Worm (Caenorhabditis elegans) whole organism, L2 larva: ENCODE measurements around the gene cts-1.

Source experiments
- R02D3.7 ChIP-seq: fragments of 150-350 bp; optimal IDR thresholded peaks from 2 replicates; lab custom pipeline; 2014; ENCODE audit warnings: missing biosample characterization, missing genetic modification characterization
- ZK546.5 ChIP-seq: sonication (generic microtip); optimal IDR thresholded peaks from 2 replicates; lab custom pipeline; 2017; ENCODE audit warnings: missing biosample characterization, missing genetic modification characterization
- blmp-1 ChIP-seq: sonication (generic microtip); optimal IDR thresholded peaks from 2 replicates; lab custom pipeline; 2017; ENCODE audit warnings: missing genetic modification characterization, mild to moderate bottlenecking, missing compliant biosample characterization, antibody characterized with exemption, moderate library complexity; ENCODE audit not compliant: insufficient read depth
- ceh-16 ChIP-seq: fragments of 150-350 bp; optimal IDR thresholded peaks from 2 replicates; lab custom pipeline; 2014; ENCODE audit warnings: missing biosample characterization, missing genetic modification characterization
- lsy-2 ChIP-seq, 2 experiments: fragments of 150-350 bp in 1 of 2; sonication (generic microtip) in 1 of 2; optimal IDR thresholded peaks; 2 replicates each; lab custom pipeline; 2014 to 2017; ENCODE audit warnings: missing biosample characterization in 2 of 2, missing genetic modification characterization in 2 of 2
- nhr-237 ChIP-seq: fragments of 150-350 bp; optimal IDR thresholded peaks from 2 replicates; lab custom pipeline; 2014; ENCODE audit warnings: missing biosample characterization, missing genetic modification characterization
- skn-1 ChIP-seq: sonication (generic microtip); optimal IDR thresholded peaks from 2 replicates; lab custom pipeline; 2017; ENCODE audit warnings: missing biosample characterization, missing genetic modification characterization
- snpc-4 ChIP-seq: fragments of 150-350 bp; optimal IDR thresholded peaks from 2 replicates; lab custom pipeline; 2014; ENCODE audit warnings: missing biosample characterization, missing genetic modification characterization
- unc-39 ChIP-seq: fragments of 150-350 bp; optimal IDR thresholded peaks from 2 replicates; lab custom pipeline; 2014; ENCODE audit warnings: missing biosample characterization, missing genetic modification characterization
- ztf-4 ChIP-seq: fragments of 150-350 bp; optimal IDR thresholded peaks from 2 replicates; lab custom pipeline; 2014; ENCODE audit warnings: missing biosample characterization, missing genetic modification characterization

ce11 chrIII:10202894-10203871 is 13.3 kb downstream of the cts-1 start, which contains the start of gene chc-1:
- TF ChIP-seq nhr-237 (tag; lab: Kevin White, UChicago) (no peak), lsy-2 (tag; optimal IDR thresholded peaks at IDR 0.05; lab: Kevin White, UChicago) (peak in 1 of 2 experiments; percentile 31), R02D3.7 (no peak), snpc-4 (tag; lab: Kevin White, UChicago) (no peak), ceh-16 (tag; lab: Kevin White, UChicago) (no peak), blmp-1 (tag; lab: Kevin White, UChicago) (no peak), unc-39 (tag; lab: Kevin White, UChicago) (no peak), ZK546.5 (tag; lab: Kevin White, UChicago) (no peak), ztf-4 (tag; lab: Kevin White, UChicago) (no peak), skn-1 (tag; lab: Kevin White, UChicago) (no peak)
